Fruit fly (Drosophila melanogaster) whole organism, prepupa: ENCODE measurements around the gene Sec63.

ENCODE experiments used
- Blimp-1 ChIP-seq: fragments of 200-800 bp; sonication (Bioruptor generic); optimal IDR thresholded peaks from 3 replicates; lab custom pipeline; 2017; ENCODE audit warnings: missing biosample characterization, missing genetic modification characterization, mild to moderate bottlenecking, moderate library complexity, missing genetic modification reagents
- CG10669 ChIP-seq: fragments of 200-800 bp; sonication (Bioruptor generic); optimal IDR thresholded peaks from 3 replicates; lab custom pipeline; 2018; ENCODE audit warnings: missing biosample characterization, mild to moderate bottlenecking, missing genetic modification characterization, moderate library complexity
- CG11294 ChIP-seq: fragments of 200-800 bp; sonication (Bioruptor generic); IDR thresholded peaks from 2 replicates; pipeline ENCODE4 v1.3.6; 2022; ENCODE audit warnings: missing biosample characterization, missing genetic modification characterization
- CG16779 ChIP-seq: fragments of 200-800 bp; sonication (Bioruptor generic); optimal IDR thresholded peaks from 3 replicates; lab custom pipeline; 2017; ENCODE audit warnings: missing biosample characterization, mild to moderate bottlenecking, missing genetic modification characterization
- CG3032 ChIP-seq: fragments of 200-800 bp; optimal IDR thresholded peaks from 2 replicates; lab custom pipeline; 2019; ENCODE audit warnings: missing biosample characterization, mild to moderate bottlenecking, missing genetic modification characterization, moderate library complexity
- CG31627 ChIP-seq: fragments of 200-800 bp; sonication (Bioruptor generic); optimal IDR thresholded peaks from 3 replicates; lab custom pipeline; 2016; ENCODE audit warnings: missing biosample characterization, missing genetic modification characterization
- CG3919 ChIP-seq: fragments of 200-800 bp; sonication (Bioruptor generic); optimal IDR thresholded peaks from 3 replicates; lab custom pipeline; 2016; ENCODE audit warnings: missing biosample characterization, missing genetic modification characterization
- CG4318 ChIP-seq: fragments of 200-800 bp; sonication (Bioruptor generic); optimal IDR thresholded peaks from 3 replicates; lab custom pipeline; 2017; ENCODE audit warnings: missing biosample characterization, mild to moderate bottlenecking, missing genetic modification characterization
- CG6163 ChIP-seq: fragments of 200-800 bp; sonication (Bioruptor generic); IDR thresholded peaks from 3 replicates; pipeline ENCODE4 v1.3.6; 2022; ENCODE audit warnings: missing biosample characterization, missing genetic modification characterization
- CG6792 ChIP-seq: fragments of 200-800 bp; sonication (Bioruptor generic); optimal IDR thresholded peaks from 3 replicates; lab custom pipeline; 2016; ENCODE audit warnings: missing biosample characterization, missing genetic modification characterization
- CG6808 ChIP-seq: fragments of 200-800 bp; sonication (Bioruptor generic); optimal IDR thresholded peaks from 3 replicates; lab custom pipeline; 2017; ENCODE audit warnings: missing biosample characterization, missing genetic modification characterization, mild to moderate bottlenecking, moderate library complexity, missing genetic modification reagents
- CG6854 ChIP-seq: fragments of 200-800 bp; sonication (Bioruptor generic); optimal IDR thresholded peaks from 2 replicates; lab custom pipeline; 2017; ENCODE audit warnings: missing biosample characterization, mild to moderate bottlenecking, missing genetic modification characterization
- CG7368 ChIP-seq: fragments of 200-800 bp; sonication (Bioruptor generic); optimal IDR thresholded peaks from 3 replicates; lab custom pipeline; 2016; ENCODE audit warnings: missing biosample characterization, missing genetic modification characterization
- CG8119 ChIP-seq: fragments of 200-800 bp; sonication (Bioruptor generic); IDR thresholded peaks from 3 replicates; pipeline ENCODE4 v1.3.6; 2022; ENCODE audit warnings: missing biosample characterization, missing genetic modification characterization
- CG8632 ChIP-seq: fragments of 200-800 bp; sonication (Bioruptor generic); optimal IDR thresholded peaks from 3 replicates; lab custom pipeline; 2016; ENCODE audit warnings: missing biosample characterization, missing genetic modification characterization
- CG9139 ChIP-seq: fragments of 200-800 bp; sonication (Bioruptor generic); optimal IDR thresholded peaks from 3 replicates; lab custom pipeline; 2017; ENCODE audit warnings: missing biosample characterization, mild to moderate bottlenecking, missing genetic modification characterization
- Eip75B ChIP-seq: fragments of 200-800 bp; sonication (Bioruptor generic); optimal IDR thresholded peaks from 3 replicates; lab custom pipeline; 2016; ENCODE audit warnings: missing biosample characterization, missing genetic modification characterization
- Ets21C ChIP-seq: fragments of 200-800 bp; sonication (Bioruptor generic); optimal IDR thresholded peaks from 3 replicates; lab custom pipeline; 2016; ENCODE audit warnings: missing biosample characterization, missing genetic modification characterization
- Hr38 ChIP-seq: sonication (Bioruptor generic); optimal IDR thresholded peaks from 2 replicates; lab custom pipeline; 2016; ENCODE audit warnings: missing biosample characterization, missing genetic modification characterization
- Hr39 ChIP-seq: fragments of 200-800 bp; sonication (Bioruptor generic); optimal IDR thresholded peaks from 2 replicates; lab custom pipeline; 2016; ENCODE audit warnings: missing biosample characterization, missing genetic modification characterization
- Hr4 ChIP-seq: fragments of 200-800 bp; sonication (Bioruptor generic); optimal IDR thresholded peaks from 3 replicates; lab custom pipeline; 2016; ENCODE audit warnings: missing biosample characterization, missing genetic modification characterization
- Lpt ChIP-seq: fragments of 200-800 bp; sonication (Bioruptor generic); optimal IDR thresholded peaks from 3 replicates; lab custom pipeline; 2016; ENCODE audit warnings: missing biosample characterization, missing genetic modification characterization
- Met ChIP-seq: fragments of 200-800 bp; sonication (Bioruptor generic); optimal IDR thresholded peaks from 3 replicates; lab custom pipeline; 2016; ENCODE audit warnings: missing biosample characterization, missing genetic modification characterization
- OdsH ChIP-seq: fragments of 200-800 bp; sonication (Bioruptor generic); optimal IDR thresholded peaks from 3 replicates; lab custom pipeline; 2016; ENCODE audit warnings: missing biosample characterization, missing genetic modification characterization
- Smox ChIP-seq: fragments of 200-800 bp; sonication (Bioruptor generic); optimal IDR thresholded peaks from 3 replicates; lab custom pipeline; 2016; ENCODE audit warnings: missing biosample characterization, missing genetic modification characterization
- Sox14 ChIP-seq: fragments of 200-800 bp; sonication (Bioruptor generic); optimal IDR thresholded peaks from 3 replicates; lab custom pipeline; 2016; ENCODE audit warnings: missing biosample characterization, missing genetic modification characterization
- acj6 ChIP-seq: fragments of 200-800 bp; sonication (Bioruptor generic); optimal IDR thresholded peaks from 3 replicates; lab custom pipeline; 2016; ENCODE audit warnings: missing biosample characterization, missing genetic modification characterization
- esn ChIP-seq: fragments of 200-800 bp; sonication (Bioruptor generic); optimal IDR thresholded peaks from 2 replicates; lab custom pipeline; 2016; ENCODE audit warnings: missing biosample characterization, mild to moderate bottlenecking, missing genetic modification characterization, moderate library complexity
- fd85E ChIP-seq: fragments of 200-800 bp; sonication (Bioruptor generic); optimal IDR thresholded peaks from 3 replicates; lab custom pipeline; 2016; ENCODE audit warnings: missing biosample characterization, missing genetic modification characterization
- fkh ChIP-seq: fragments of 200-800 bp; sonication (Bioruptor generic); optimal IDR thresholded peaks from 3 replicates; lab custom pipeline; 2017; ENCODE audit warnings: missing biosample characterization, mild to moderate bottlenecking, missing genetic modification characterization, moderate library complexity
- lz ChIP-seq: fragments of 200-800 bp; sonication (Bioruptor generic); optimal IDR thresholded peaks from 3 replicates; lab custom pipeline; 2016; ENCODE audit warnings: missing biosample characterization, missing genetic modification characterization
- net ChIP-seq: fragments of 200-800 bp; sonication (Bioruptor generic); optimal IDR thresholded peaks from 3 replicates; lab custom pipeline; 2016; ENCODE audit warnings: missing biosample characterization, missing genetic modification characterization
- pdm3 ChIP-seq: fragments of 200-800 bp; sonication (Bioruptor generic); optimal IDR thresholded peaks from 3 replicates; lab custom pipeline; 2016; ENCODE audit warnings: missing biosample characterization, missing genetic modification characterization
- spab ChIP-seq: fragments of 200-800 bp; sonication (Bioruptor generic); optimal IDR thresholded peaks from 2 replicates; lab custom pipeline; 2017; ENCODE audit warnings: missing biosample characterization, mild to moderate bottlenecking, missing genetic modification characterization, missing genetic modification reagents
- topi ChIP-seq: fragments of 200-800 bp; sonication (Bioruptor generic); optimal IDR thresholded peaks from 3 replicates; lab custom pipeline; 2016; ENCODE audit warnings: missing biosample characterization, missing genetic modification characterization
- vri ChIP-seq: fragments of 200-800 bp; sonication (Bioruptor generic); optimal IDR thresholded peaks from 3 replicates; lab custom pipeline; 2016; ENCODE audit warnings: missing biosample characterization, mild to moderate bottlenecking, missing genetic modification characterization

The Sec63 gene

DNA sequence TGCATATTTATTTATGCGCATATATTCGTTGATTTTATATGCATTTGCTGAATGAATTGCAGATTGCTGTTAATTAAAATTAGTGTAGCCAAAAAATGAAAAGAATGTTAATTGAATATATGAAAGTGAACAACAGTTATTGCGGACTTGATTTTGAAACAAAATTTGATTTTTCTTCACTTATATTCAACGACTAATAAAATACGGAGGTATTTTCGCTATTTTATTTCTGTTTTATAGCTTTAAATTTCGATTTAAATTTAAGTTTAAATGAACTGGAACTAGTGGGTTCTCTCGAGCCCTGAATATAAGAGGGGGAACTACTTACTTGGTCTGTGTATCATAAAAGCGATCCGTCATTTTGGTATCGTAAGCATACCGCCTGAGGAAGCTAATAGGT is 35.7 kb downstream of the Sec63 start, which contains the start of gene CG32379:
TSS of gene CG32379 (plus strand) at position 301 of the 400 bp plus-strand sequence.
- TF ChIP-seq CG6792 (no peak), CG8119 (no peak), CG3919 (GFP tag; lab: Kevin White, UChicago) (no peak), fd85E (GFP tag; lab: Kevin White, UChicago) (no peak), CG3032 (tag; lab: Kevin White, UChicago) (no peak), OdsH (GFP tag; lab: Kevin White, UChicago) (no peak), CG9139 (GFP tag; lab: Kevin White, UChicago) (no peak), lz (GFP tag; lab: Kevin White, UChicago) (no peak)

DNA sequence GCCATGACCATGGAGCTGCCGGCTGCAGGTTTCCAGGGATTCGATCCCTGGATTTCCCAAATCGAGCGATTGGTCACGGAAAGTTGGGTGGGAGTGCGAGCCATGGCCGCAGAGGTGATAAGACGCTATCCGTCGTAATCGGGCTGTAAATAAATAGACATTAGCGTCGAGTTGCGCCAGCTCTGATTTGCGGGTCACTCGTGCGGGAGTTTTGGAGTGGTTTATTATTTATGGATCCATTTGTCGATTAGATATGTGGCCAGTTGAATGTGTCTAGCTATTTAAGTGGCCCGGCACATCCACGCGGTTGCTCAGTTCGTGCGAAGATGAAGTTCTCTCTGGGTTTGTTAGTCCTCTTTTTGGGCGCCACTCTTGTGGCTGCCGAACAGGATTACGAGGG is 37.6 kb downstream of the Sec63 start, which contains the start of gene CG8562:
TSS of gene CG8562 (plus strand) at position 307 of the 400 bp plus-strand sequence.
- no peak for TF ChIP-seq acj6
- no peak for TF ChIP-seq CG16779 (tag; lab: Kevin White, UChicago)
- TF ChIP-seq Hr38 (GFP tag; lab: Kevin White, UChicago) = no peak
- no peak for TF ChIP-seq fkh (GFP tag; lab: Kevin White, UChicago)
- TF ChIP-seq vri (GFP tag; lab: Kevin White, UChicago) = no peak
- TF ChIP-seq, all 60 proteins: peak for 0

DNA sequence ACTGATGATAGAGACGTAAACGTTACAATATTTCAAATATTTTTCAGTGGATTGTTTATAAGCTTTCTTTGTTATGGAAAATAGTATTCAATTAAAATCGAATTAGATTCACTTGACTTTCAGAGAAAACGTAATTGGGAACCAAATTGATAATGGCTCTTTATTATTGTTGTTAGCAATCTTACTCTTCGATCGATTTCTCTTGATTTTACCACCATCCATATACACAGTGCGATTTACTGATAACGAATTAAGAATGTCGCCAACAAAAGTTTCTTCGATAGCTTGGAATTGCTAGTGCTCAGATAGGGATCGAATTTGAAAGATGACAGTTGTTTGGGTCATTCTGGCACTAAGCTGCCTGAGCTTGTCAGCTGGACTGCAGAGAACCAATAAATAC is 39.4 kb downstream of the Sec63 start, which contains the start of gene CG18417:
TSS of gene CG18417 (plus strand) at position 301 of the 400 bp plus-strand sequence.
- TF ChIP-seq CG6854 (GFP tag; lab: Kevin White, UChicago) (no peak), fd85E (GFP tag; lab: Kevin White, UChicago) (no peak), CG8632 (no peak), CG11294 (no peak), Eip75B (GFP tag; lab: Kevin White, UChicago) (no peak), CG6792 (no peak), spab (GFP tag; lab: Kevin White, UChicago) (no peak), CG6808 (no peak), topi (no peak), net (GFP tag; lab: Kevin White, UChicago) (no peak), OdsH (GFP tag; lab: Kevin White, UChicago) (no peak), pdm3 (GFP tag; lab: Kevin White, UChicago) (no peak), CG6163 (GFP tag; lab: Robert Waterston, UW) (no peak), CG3919 (GFP tag; lab: Kevin White, UChicago) (no peak), CG10669 (GFP tag; lab: Kevin White, UChicago) (no peak), Lpt (no peak)

DNA sequence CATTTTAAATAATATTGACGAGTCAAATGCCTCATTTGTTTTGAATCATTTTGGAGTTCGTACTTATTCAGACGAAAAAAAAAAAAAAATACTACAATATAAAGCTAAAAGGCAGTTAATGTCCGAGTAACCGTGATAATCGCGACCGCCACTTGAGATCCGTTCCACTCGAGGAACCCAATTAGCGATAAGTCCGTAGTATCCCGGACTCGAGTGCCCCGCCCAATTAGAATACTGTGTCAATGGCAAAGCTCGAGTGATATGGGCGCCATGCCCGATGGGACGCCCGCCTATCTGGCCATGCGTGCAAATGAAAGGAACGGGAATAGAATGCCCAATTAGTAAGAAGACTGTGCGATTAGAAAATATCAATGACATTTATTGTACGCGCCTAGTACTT is 41.6 kb downstream of the Sec63 start:
- no peak for TF ChIP-seq Eip75B (GFP tag; lab: Kevin White, UChicago)
- no peak for TF ChIP-seq Lpt
- no peak for TF ChIP-seq esn (GFP tag; lab: Kevin White, UChicago)
- no peak for TF ChIP-seq CG31627 (GFP tag; lab: Kevin White, UChicago)
- no peak for TF ChIP-seq CG7368 (GFP tag; lab: Kevin White, UChicago)
- TF ChIP-seq Hr39 (GFP tag; lab: Kevin White, UChicago) = no peak
- TF ChIP-seq spab (GFP tag; lab: Kevin White, UChicago) = no peak
- TF ChIP-seq CG3032 (tag; lab: Kevin White, UChicago) = no peak
- no peak for TF ChIP-seq CG10669 (GFP tag; lab: Kevin White, UChicago)
- no peak for TF ChIP-seq lz (GFP tag; lab: Kevin White, UChicago)
- no peak for TF ChIP-seq Ets21C
- TF ChIP-seq Blimp-1 (GFP tag; lab: Kevin White, UChicago) = no peak
- no peak for TF ChIP-seq Hr4

DNA sequence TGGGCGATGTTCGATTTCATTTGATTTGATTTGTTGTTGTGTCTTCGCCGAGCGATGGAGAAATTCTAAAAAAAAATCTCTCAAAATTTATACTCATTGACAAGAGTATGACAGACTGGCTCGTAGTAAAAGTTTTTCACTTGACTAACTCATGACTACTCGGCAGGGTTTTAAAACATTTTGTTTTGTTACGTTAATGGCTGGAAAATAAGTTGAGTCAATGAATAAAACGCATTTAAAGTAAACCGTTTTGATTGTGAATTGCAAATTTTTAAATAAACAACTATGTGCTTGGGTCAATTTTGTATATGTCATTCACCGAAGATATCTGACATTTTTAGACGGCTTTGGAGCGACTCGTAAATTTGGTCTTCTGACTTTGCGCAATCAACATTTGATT is 43.7 kb downstream of the Sec63 start, which contains the start of gene CG8560:
TSS of gene CG8560 (minus strand) at position 101 of the 400 bp plus-strand sequence.
- TF ChIP-seq esn (GFP tag; lab: Kevin White, UChicago) (no peak), Blimp-1 (GFP tag; lab: Kevin White, UChicago) (no peak), Smox (GFP tag; lab: Kevin White, UChicago) (no peak), CG8632 (no peak), Sox14 (GFP tag; lab: Kevin White, UChicago) (no peak), Ets21C (no peak), CG3032 (tag; lab: Kevin White, UChicago) (no peak), CG4318 (GFP tag; lab: Kevin White, UChicago) (no peak), fd85E (GFP tag; lab: Kevin White, UChicago) (no peak), Met (no peak)
